Worm (Caenorhabditis elegans) whole organism, young adult: ENCODE measurements around the gene K09H11.15.
A peak's percentile ranks its signal among the peaks of the same experiment; 100 is the strongest.

Experiments used
- B0336.3 ChIP-seq: fragments of 200-800 bp; sonication (Bioruptor generic); IDR thresholded peaks from 2 replicates; pipeline ENCODE4 v1.3.6; 2022; ENCODE audit warnings: missing genetic modification characterization, missing compliant biosample characterization
- C06A6.2 ChIP-seq: fragments of 200-800 bp; sonication (Bioruptor generic); conservative IDR thresholded peaks from 2 replicates; pipeline ENCODE4 v1.3.6; 2022; ENCODE audit warnings: missing genetic modification characterization, missing compliant biosample characterization
- C17E4.6 ChIP-seq: fragments of 200-800 bp; sonication (Bioruptor generic); IDR thresholded peaks from 2 replicates; pipeline ENCODE4 v1.3.6; 2022; ENCODE audit warnings: missing genetic modification reagents, missing genetic modification characterization, missing compliant biosample characterization
- F49E8.2 ChIP-seq: sonication (generic microtip); optimal IDR thresholded peaks from 3 replicates; lab custom pipeline; 2017; ENCODE audit warnings: missing genetic modification characterization, mild to moderate bottlenecking, missing compliant biosample characterization, antibody characterized with exemption, moderate library complexity; ENCODE audit not compliant: insufficient read depth
- T26A5.8 ChIP-seq: sonication (generic microtip); optimal IDR thresholded peaks from 2 replicates; lab custom pipeline; 2016; ENCODE audit warnings: missing genetic modification characterization, missing compliant biosample characterization
- Y53G8AR.9 ChIP-seq: fragments of 200-800 bp; sonication (Bioruptor generic); conservative IDR thresholded peaks from 2 replicates; pipeline ENCODE4 v1.3.6; 2022; ENCODE audit warnings: missing genetic modification reagents, missing genetic modification characterization, missing compliant biosample characterization
- ama-1 ChIP-seq, 3 experiments: fragments of 150-350 bp in 1 of 3; sonication (generic microtip) in 2 of 3; optimal IDR thresholded peaks; 2 replicates each; lab custom pipeline; 2014 to 2018; ENCODE audit warnings: missing biosample characterization in 2 of 3, missing genetic modification characterization in 2 of 3, missing genetic modification reagents in 2 of 3
- atf-7 ChIP-seq: sonication (generic microtip); optimal IDR thresholded peaks from 2 replicates; lab custom pipeline; 2017; ENCODE audit warnings: mild to moderate bottlenecking, missing genetic modification characterization, missing compliant biosample characterization
- athp-1 ChIP-seq: sonication (generic microtip); optimal IDR thresholded peaks from 2 replicates; lab custom pipeline; 2017; ENCODE audit warnings: mild to moderate bottlenecking, missing genetic modification characterization, missing compliant biosample characterization
- attf-5 ChIP-seq: fragments of 200-800 bp; sonication (Bioruptor generic); optimal IDR thresholded peaks from 2 replicates; lab custom pipeline; 2018; ENCODE audit warnings: mild to moderate bottlenecking, missing genetic modification characterization, missing compliant biosample characterization
- ceh-27 ChIP-seq: fragments of 200-800 bp; sonication (Bioruptor generic); optimal IDR thresholded peaks from 2 replicates; lab custom pipeline; 2018; ENCODE audit warnings: mild to moderate bottlenecking, missing genetic modification characterization, moderate library complexity, missing compliant biosample characterization
- ceh-91 ChIP-seq: fragments of 200-800 bp; sonication (Bioruptor generic); IDR thresholded peaks from 2 replicates; pipeline ENCODE4 v1.3.6; 2022; ENCODE audit warnings: missing genetic modification reagents, missing genetic modification characterization, missing compliant biosample characterization
- gei-17 ChIP-seq: fragments of 200-800 bp; sonication (Bioruptor generic); optimal IDR thresholded peaks from 2 replicates; lab custom pipeline; 2018; ENCODE audit warnings: mild to moderate bottlenecking, missing genetic modification characterization, missing compliant biosample characterization
- let-526 ChIP-seq: fragments of 200-800 bp; sonication (Bioruptor generic); IDR thresholded peaks from 2 replicates; pipeline ENCODE4 v1.3.6; 2022; ENCODE audit warnings: missing genetic modification reagents, missing genetic modification characterization, missing compliant biosample characterization
- madf-10 ChIP-seq: sonication (generic microtip); optimal IDR thresholded peaks from 2 replicates; lab custom pipeline; 2016; ENCODE audit warnings: mild to moderate bottlenecking, missing genetic modification characterization, missing compliant biosample characterization
- mcd-1 ChIP-seq: fragments of 200-800 bp; sonication (Bioruptor generic); IDR thresholded peaks from 2 replicates; pipeline ENCODE4 v1.3.6; 2022; ENCODE audit warnings: missing genetic modification reagents, missing genetic modification characterization, missing compliant biosample characterization
- mxl-1 ChIP-seq: sonication (generic microtip); optimal IDR thresholded peaks from 2 replicates; lab custom pipeline; 2016; ENCODE audit warnings: missing genetic modification characterization, missing compliant biosample characterization
- nfyb-1 ChIP-seq: fragments of 200-800 bp; sonication (Bioruptor generic); IDR thresholded peaks from 2 replicates; pipeline ENCODE4 v1.3.6; 2022; ENCODE audit warnings: missing genetic modification reagents, missing genetic modification characterization, missing compliant biosample characterization
- pbrm-1 ChIP-seq: fragments of 200-800 bp; sonication (Bioruptor generic); IDR thresholded peaks from 2 replicates; pipeline ENCODE4 v1.3.6; 2022; ENCODE audit warnings: missing genetic modification reagents, missing genetic modification characterization, missing compliant biosample characterization
- pha-4 ChIP-seq: fragments of 150-350 bp; sonication (generic microtip); optimal IDR thresholded peaks from 2 replicates; lab custom pipeline; 2014; ENCODE audit warnings: missing biosample characterization, missing genetic modification reagents, missing genetic modification characterization
- snpc-1.1 ChIP-seq: sonication (generic microtip); optimal IDR thresholded peaks from 2 replicates; lab custom pipeline; 2017; ENCODE audit warnings: missing genetic modification characterization, mild to moderate bottlenecking, missing compliant biosample characterization, antibody characterized with exemption, moderate library complexity, missing genotype, missing genetic modification reagents; ENCODE audit not compliant: insufficient read depth
- snpc-1.3 ChIP-seq: sonication (generic microtip); optimal IDR thresholded peaks from 2 replicates; lab custom pipeline; 2017; ENCODE audit warnings: missing genetic modification characterization, mild to moderate bottlenecking, missing compliant biosample characterization, antibody characterized with exemption, moderate library complexity, missing genotype, missing genetic modification reagents; ENCODE audit not compliant: insufficient read depth
- ztf-25 ChIP-seq: fragments of 200-800 bp; sonication (Bioruptor generic); IDR thresholded peaks from 2 replicates; pipeline ENCODE4 v1.3.6; 2022; ENCODE audit warnings: missing genetic modification reagents, missing genetic modification characterization, missing compliant biosample characterization
- ztf-3 ChIP-seq: fragments of 200-800 bp; sonication (Bioruptor generic); optimal IDR thresholded peaks from 2 replicates; lab custom pipeline; 2018; ENCODE audit warnings: mild to moderate bottlenecking, missing genetic modification characterization, missing compliant biosample characterization

The K09H11.15 gene

DNA sequence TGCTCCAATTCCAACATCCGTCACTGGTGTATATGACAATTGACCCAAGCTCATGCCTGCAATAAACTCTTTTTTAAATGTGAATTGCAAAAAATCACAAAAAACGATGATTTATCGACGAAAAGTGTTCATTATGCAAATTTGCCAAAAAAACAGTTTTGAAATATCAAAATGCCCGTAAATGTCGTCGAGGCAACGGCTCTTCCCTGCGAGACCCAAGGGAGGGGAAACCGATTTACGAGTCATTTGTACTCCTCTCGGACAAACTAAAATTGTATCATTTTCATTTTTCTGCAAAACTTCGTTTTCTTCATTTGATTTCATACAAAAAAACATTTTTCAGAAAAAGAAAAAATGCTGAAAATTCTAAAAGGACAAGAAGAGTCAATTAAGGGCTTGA is 46.1 kb downstream of the K09H11.15 start, which contains the start of the genes hmgs-1 and F25B4.4 (continued):
- TF ChIP-seq snpc-1.1, result no peak
- TF ChIP-seq gei-17 (GFP tag; lab: Kevin White, UChicago), result peak; percentile 23
- peak; percentile 84 for TF ChIP-seq nfyb-1 (GFP tag; lab: Robert Waterston, UW)
- TF ChIP-seq C06A6.2 (GFP tag; lab: Robert Waterston, UW), result peak; percentile 50; the same call in 1 of the 2 replicates
- TF ChIP-seq snpc-1.3 (tag; lab: Kevin White, UChicago), result peak; percentile 72
- no peak for TF ChIP-seq let-526
- TF ChIP-seq pha-4 (tag; lab: Kevin White, UChicago), result peak; percentile 68
- TF ChIP-seq F49E8.2 (tag; lab: Kevin White, UChicago), result peak; percentile 57
- peak; percentile 86 for TF ChIP-seq mcd-1 (GFP tag; lab: Robert Waterston, UW)
- no peak for TF ChIP-seq ztf-3 (GFP tag; lab: Kevin White, UChicago)
- no peak for TF ChIP-seq C17E4.6 (GFP tag; lab: Robert Waterston, UW)
- no peak for TF ChIP-seq mxl-1
- TF ChIP-seq pbrm-1, result peak; percentile 83
- TF ChIP-seq ceh-27 (GFP tag; lab: Kevin White, UChicago), result peak; percentile 73
- TF ChIP-seq madf-10 (tag; lab: Kevin White, UChicago), result peak; percentile 8
- TF ChIP-seq attf-5 (GFP tag; lab: Kevin White, UChicago), result peak; percentile 93
- TF ChIP-seq ama-1 (optimal IDR thresholded peaks at IDR 0.05; lab: Kevin White, UChicago), result no peak
- TF ChIP-seq ama-1 (GFP tag; optimal IDR thresholded peaks at IDR 0.05; lab: Kevin White, UChicago), result peak in 1 of 2 experiments; percentile 63
- TF ChIP-seq ceh-91, result peak; percentile 75
- TF ChIP-seq T26A5.8, result no peak
- no peak for TF ChIP-seq athp-1

DNA sequence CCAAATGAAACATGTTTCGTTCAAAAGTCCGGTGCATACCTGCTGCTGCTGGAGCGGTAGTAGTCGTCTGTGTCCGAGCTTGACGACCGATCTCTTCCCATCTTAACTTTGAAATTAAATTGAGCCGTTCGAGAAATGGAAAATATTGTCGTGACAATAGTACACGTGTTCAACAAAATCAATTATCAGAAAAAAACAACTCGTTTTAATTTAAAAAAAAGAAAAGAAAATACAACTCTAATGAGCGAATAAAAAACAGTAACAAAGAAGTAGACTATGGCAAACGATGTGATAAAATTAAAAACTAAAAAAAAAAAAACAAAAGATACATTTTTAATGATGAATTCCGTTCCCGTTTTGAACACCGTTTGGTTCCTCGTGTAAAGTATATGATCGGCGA is 48.2 kb downstream of the K09H11.15 start, which contains the start of gene prp-39:
TSS of gene prp-39 (minus strand) at position 101 of the 400 bp plus-strand sequence.
- no peak for TF ChIP-seq atf-7 (tag; lab: Kevin White, UChicago)
- 0 out of 2 replicates have a peak, but pooled peaks have one; percentile 32 for TF ChIP-seq B0336.3 (GFP tag; lab: Robert Waterston, UW)
- TF ChIP-seq Y53G8AR.9 (GFP tag; lab: Robert Waterston, UW), result peak; percentile 22; the same call in 1 of the 2 replicates
- no peak for TF ChIP-seq ztf-25 (GFP tag; lab: Robert Waterston, UW)
